Worm (Caenorhabditis elegans): ENCODE results near the gene hlh-26.

Gene hlh-26

ce11 chrII:5531855-5532328 is 1.6 kb downstream of the hlh-26 start, which contains the start of gene C17C3.9:
C17C3.9 (minus strand) TSS chrII:5532278.
- TF ChIP-seq hlh-6 (tag; optimal IDR thresholded peaks at IDR 0.05) = no peak
- TF ChIP-seq rnt-1 (tag; optimal IDR thresholded peaks at IDR 0.05) = no peak
- TF ChIP-seq pag-3 (tag; optimal IDR thresholded peaks at IDR 0.05; ENCODE audit: borderline replicate concordance) = no peak
- TF ChIP-seq ceh-24 (tag; optimal IDR thresholded peaks at IDR 0.05) = no peak
- TF ChIP-seq T23F11.4 (GFP tag; optimal IDR thresholded peaks at IDR 0.05) = no peak
- no peak for TF ChIP-seq eyg-1 (tag; optimal IDR thresholded peaks at IDR 0.05)
- TF ChIP-seq ceh-6 (GFP tag; optimal IDR thresholded peaks at IDR 0.05) = no peak
- no peak for TF ChIP-seq K02D7.2 (tag; optimal IDR thresholded peaks at IDR 0.05)
- no peak for TF ChIP-seq ahr-1 (tag; optimal IDR thresholded peaks at IDR 0.05)
- no peak for TF ChIP-seq tbx-7 (tag; optimal IDR thresholded peaks at IDR 0.05)
- TF ChIP-seq ceh-45 (GFP tag; IDR thresholded peaks at IDR 0.05) = no peak
- TF ChIP-seq ama-1 (optimal IDR thresholded peaks at IDR 0.05) = no peak
- no peak for TF ChIP-seq ceh-22 (tag; optimal IDR thresholded peaks at IDR 0.05)
- no peak for TF ChIP-seq hlh-8 (tag; optimal IDR thresholded peaks at IDR 0.05)
- no peak for TF ChIP-seq syd-9 (tag; optimal IDR thresholded peaks at IDR 0.05)

DNA sequence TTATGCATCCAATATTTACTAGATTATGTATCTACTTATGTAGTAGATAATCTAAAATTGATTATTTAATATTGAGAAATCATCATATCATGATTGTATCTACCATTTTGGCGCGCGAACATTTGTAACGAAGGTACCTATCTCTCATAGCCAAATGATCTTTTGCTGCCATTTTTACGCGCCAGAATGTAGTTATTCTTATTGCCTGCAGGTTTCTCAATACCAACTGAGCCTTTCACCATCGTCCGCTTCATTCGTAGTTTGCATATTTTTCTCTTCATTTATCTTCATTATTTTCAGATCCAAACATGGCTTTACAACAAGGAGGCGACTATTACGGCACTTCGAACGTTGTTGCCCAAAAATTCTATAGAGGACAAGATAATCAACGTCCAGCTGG is 5.7 kb downstream of the hlh-26 start, which contains the start of gene ZK177.1:
ZK177.1 (plus strand) TSS at position 301 of the 400 bp plus-strand sequence.
- TF ChIP-seq madf-2 (tag; optimal IDR thresholded peaks at IDR 0.05) (no peak), unc-55 (GFP tag; optimal IDR thresholded peaks at IDR 0.05) (no peak), ceh-6 (GFP tag; optimal IDR thresholded peaks at IDR 0.05) (no peak), pha-2 (tag; optimal IDR thresholded peaks at IDR 0.05) (no peak), unc-42 (tag; optimal IDR thresholded peaks at IDR 0.05) (no peak), ztf-16 (tag; optimal IDR thresholded peaks at IDR 0.05) (no peak), ceh-9 (tag; optimal IDR thresholded peaks at IDR 0.05) (no peak), hlh-8 (tag; optimal IDR thresholded peaks at IDR 0.05) (no peak), ama-1 (optimal IDR thresholded peaks at IDR 0.05) (no peak), C08G9.2 (tag; optimal IDR thresholded peaks at IDR 0.05) (no peak), pat-9 (tag; optimal IDR thresholded peaks at IDR 0.05) (no peak), zip-5 (tag; optimal IDR thresholded peaks at IDR 0.05) (no peak)

- TF ChIP-seq zip-5 (tag; optimal IDR thresholded peaks at IDR 0.05) (no peak), ceh-9 (tag; optimal IDR thresholded peaks at IDR 0.05) (no peak), F13H6.1 (tag; optimal IDR thresholded peaks at IDR 0.05) (no peak), pha-2 (tag; optimal IDR thresholded peaks at IDR 0.05) (no peak), ahr-1 (tag; optimal IDR thresholded peaks at IDR 0.05) (no peak), syd-9 (tag; optimal IDR thresholded peaks at IDR 0.05) (no peak), tbx-7 (tag; optimal IDR thresholded peaks at IDR 0.05) (no peak), K02D7.2 (tag; optimal IDR thresholded peaks at IDR 0.05) (no peak), sdc-2 (tag; optimal IDR thresholded peaks at IDR 0.05) (no peak), mec-3 (tag; optimal IDR thresholded peaks at IDR 0.05; ENCODE audit: borderline replicate concordance) (no peak), ceh-22 (tag; optimal IDR thresholded peaks at IDR 0.05) (no peak), unc-55 (GFP tag; optimal IDR thresholded peaks at IDR 0.05) (no peak), unc-3 (GFP tag; conservative IDR thresholded peaks at IDR 0.05) (no peak), unc-3 (tag; optimal IDR thresholded peaks at IDR 0.05) (no peak), lin-11 (tag; optimal IDR thresholded peaks at IDR 0.05) (no peak), pax-1 (tag; optimal IDR thresholded peaks at IDR 0.05) (no peak), ztf-16 (tag; optimal IDR thresholded peaks at IDR 0.05) (no peak), fkh-6 (tag; optimal IDR thresholded peaks at IDR 0.05) (no peak), ceh-45 (GFP tag; IDR thresholded peaks at IDR 0.05) (no peak)
Measured at ce11 chrII:5525297-5525696, 8.2 kb downstream of the hlh-26 start, which contains the start of gene tbx-35. tbx-35 (minus strand) TSS chrII:5525397.

- TF ChIP-seq unc-55 (GFP tag; optimal IDR thresholded peaks at IDR 0.05) (no peak), K02D7.2 (tag; optimal IDR thresholded peaks at IDR 0.05) (no peak), ceh-19 (GFP tag; optimal IDR thresholded peaks at IDR 0.05) (no peak), C08G9.2 (tag; optimal IDR thresholded peaks at IDR 0.05) (no peak)
Measured at ce11 chrII:5522637-5523036, 10.9 kb downstream of the hlh-26 start, which contains the start of gene ZK177.11. ZK177.11 (plus strand) TSS chrII:5522937.

DNA sequence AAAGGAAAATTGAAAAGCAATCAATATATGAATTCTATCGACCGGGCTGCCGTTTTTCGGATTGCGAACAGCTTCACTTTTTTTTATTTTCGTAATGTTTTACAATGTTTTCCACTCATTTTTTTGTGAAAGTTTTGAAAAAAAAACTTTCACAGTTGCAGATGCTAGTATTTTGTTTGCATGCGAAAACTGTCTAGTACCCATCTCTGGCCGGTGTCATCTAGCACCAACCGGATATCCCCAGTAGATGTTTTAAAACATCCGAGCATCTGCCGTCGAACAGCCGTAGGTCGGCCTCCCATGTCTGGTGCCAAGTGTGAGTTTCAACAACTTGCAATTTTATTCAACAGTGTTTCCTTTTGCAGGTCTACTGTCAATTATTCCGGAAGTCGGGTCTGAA is 12.1 kb downstream of the hlh-26 start, which contains the start of gene ZK177.12:
ZK177.12 (plus strand) TSS at position 301 of the 400 bp plus-strand sequence.
- no peak for TF ChIP-seq C08G9.2 (tag; optimal IDR thresholded peaks at IDR 0.05)
- no peak for TF ChIP-seq C38D4.7 (GFP tag; optimal IDR thresholded peaks at IDR 0.05)
- no peak for TF ChIP-seq Y22D7AL.16 (tag; optimal IDR thresholded peaks at IDR 0.05)
- no peak for TF ChIP-seq sox-2 (GFP tag; IDR thresholded peaks at IDR 0.05)
- no peak for TF ChIP-seq rnt-1 (tag; optimal IDR thresholded peaks at IDR 0.05)
- TF ChIP-seq ama-1 (optimal IDR thresholded peaks at IDR 0.05) = no peak
- TF ChIP-seq dmd-4 (tag; optimal IDR thresholded peaks at IDR 0.05; ENCODE audit: borderline replicate concordance) = no peak

Measured in whole organism, late embryonic.